Worm (Caenorhabditis elegans): ENCODE results near the gene cct-5.
A peak's percentile ranks its signal among the peaks of the same experiment; 100 is the strongest.

ce11 chrIII:4453768-4454167 lies 54.1 kb downstream of the cct-5 start:
- TF ChIP-seq skn-1 (tag; optimal IDR thresholded peaks at IDR 0.05) (no peak), aly-2 (tag; optimal IDR thresholded peaks at IDR 0.05) (no peak), nhr-25 (tag; optimal IDR thresholded peaks at IDR 0.05) (peak; percentile 2), nhr-237 (tag; optimal IDR thresholded peaks at IDR 0.05) (no peak), nhr-67 (tag; optimal IDR thresholded peaks at IDR 0.05) (no peak), eor-1 (tag; optimal IDR thresholded peaks at IDR 0.05) (no peak), unc-62 (GFP tag; optimal IDR thresholded peaks at IDR 0.05) (peak; percentile 10), pqm-1 (tag; optimal IDR thresholded peaks at IDR 0.05) (no peak), fkh-2 (tag; optimal IDR thresholded peaks at IDR 0.05) (no peak)

Measured in whole organism, L3 larva.